Fruit fly (Drosophila melanogaster) whole organism, embryonic: ENCODE measurements around the gene CG8673.

ENCODE experiments used
- Atf3 ChIP-seq: fragments of 200-800 bp; sonication (Bioruptor generic); optimal IDR thresholded peaks from 3 replicates; lab custom pipeline; 2016; ENCODE audit warnings: missing biosample characterization, missing genetic modification characterization
- CG10267 ChIP-seq: fragments of 200-800 bp; sonication (Bioruptor generic); optimal IDR thresholded peaks from 2 replicates; lab custom pipeline; 2018; ENCODE audit warnings: missing biosample characterization, mild to moderate bottlenecking, missing genetic modification characterization, moderate library complexity
- CG11560 ChIP-seq: fragments of 200-800 bp; sonication (Bioruptor generic); IDR thresholded peaks from 3 replicates; pipeline ENCODE4 v1.3.6; 2022; ENCODE audit warnings: missing biosample characterization, missing genetic modification characterization
- CG13123 ChIP-seq: fragments of 200-800 bp; sonication (Bioruptor generic); optimal IDR thresholded peaks from 2 replicates; lab custom pipeline; 2016; ENCODE audit warnings: missing biosample characterization, missing genetic modification characterization
- CG13624 ChIP-seq: fragments of 200-800 bp; sonication (Bioruptor generic); optimal IDR thresholded peaks from 2 replicates; lab custom pipeline; 2016; ENCODE audit warnings: missing biosample characterization, missing genetic modification characterization
- CG13775 ChIP-seq: fragments of 200-800 bp; sonication (Bioruptor generic); optimal IDR thresholded peaks from 3 replicates; lab custom pipeline; 2017; ENCODE audit warnings: missing biosample characterization, mild to moderate bottlenecking, missing genetic modification characterization
- CG15073 ChIP-seq: fragments of 200-800 bp; sonication (Bioruptor generic); optimal IDR thresholded peaks from 2 replicates; lab custom pipeline; 2016; ENCODE audit warnings: missing biosample characterization, missing genetic modification characterization
- CG17328 ChIP-seq: fragments of 200-800 bp; sonication (Bioruptor generic); IDR thresholded peaks from 2 replicates; pipeline ENCODE4 v1.3.6; 2022; ENCODE audit warnings: missing biosample characterization, missing genetic modification characterization
- CG17612 ChIP-seq: fragments of 200-800 bp; sonication (Bioruptor generic); IDR thresholded peaks from 2 replicates; pipeline ENCODE4 v1.3.6; 2022; ENCODE audit warnings: missing biosample characterization, missing genetic modification characterization
- CG17912 ChIP-seq: fragments of 200-800 bp; sonication (Bioruptor generic); optimal IDR thresholded peaks from 2 replicates; lab custom pipeline; 2018; ENCODE audit warnings: missing biosample characterization, mild to moderate bottlenecking, missing genetic modification characterization
- CG18599 ChIP-seq: fragments of 200-800 bp; sonication (Bioruptor generic); optimal IDR thresholded peaks from 3 replicates; lab custom pipeline; 2017; ENCODE audit warnings: missing biosample characterization, missing genetic modification characterization, mild to moderate bottlenecking, moderate library complexity, missing genetic modification reagents
- CG2199 ChIP-seq: fragments of 200-800 bp; sonication (Bioruptor generic); IDR thresholded peaks from 3 replicates; pipeline ENCODE4 v1.3.6; 2022; ENCODE audit warnings: missing biosample characterization, missing genetic modification characterization
- CG34224 ChIP-seq: fragments of 200-800 bp; sonication (Bioruptor generic); IDR thresholded peaks from 3 replicates; pipeline ENCODE4 v1.3.6; 2022; ENCODE audit warnings: missing biosample characterization, missing genetic modification characterization; ENCODE audit not compliant: partially characterized antibody
- CG5180 ChIP-seq: fragments of 200-800 bp; sonication (Bioruptor generic); optimal IDR thresholded peaks from 3 replicates; lab custom pipeline; 2017; ENCODE audit warnings: missing biosample characterization, missing genetic modification characterization, mild to moderate bottlenecking, moderate library complexity, missing genetic modification reagents
- CG5953 ChIP-seq: fragments of 200-800 bp; sonication (Bioruptor generic); IDR thresholded peaks from 2 replicates; pipeline ENCODE4 v1.3.6; 2022; ENCODE audit warnings: missing biosample characterization, missing genetic modification characterization
- CG9437 ChIP-seq: fragments of 200-800 bp; sonication (Bioruptor generic); optimal IDR thresholded peaks from 2 replicates; lab custom pipeline; 2018; ENCODE audit warnings: missing biosample characterization, mild to moderate bottlenecking, missing genetic modification characterization
- Chrac-16 ChIP-seq: fragments of 200-800 bp; sonication (Bioruptor generic); optimal IDR thresholded peaks from 3 replicates; lab custom pipeline; 2016; ENCODE audit warnings: missing biosample characterization, missing genetic modification characterization
- Dbx ChIP-seq: fragments of 200-800 bp; sonication (Bioruptor generic); IDR thresholded peaks from 3 replicates; pipeline ENCODE4 v1.3.6; 2022; ENCODE audit warnings: missing biosample characterization, missing genetic modification characterization
- Doc2 ChIP-seq: fragments of 200-800 bp; sonication (Bioruptor generic); IDR thresholded peaks from 2 replicates; pipeline ENCODE4 v1.3.6; 2022; ENCODE audit warnings: missing biosample characterization, missing genetic modification characterization
- Fer1 ChIP-seq: fragments of 200-800 bp; sonication (Bioruptor generic); optimal IDR thresholded peaks from 2 replicates; lab custom pipeline; 2017; ENCODE audit warnings: missing biosample characterization, mild to moderate bottlenecking, missing genetic modification characterization
- Hmr ChIP-seq: fragments of 200-800 bp; sonication (Bioruptor generic); optimal IDR thresholded peaks from 3 replicates; lab custom pipeline; 2017; ENCODE audit warnings: mild to moderate bottlenecking, missing biosample characterization, missing genetic modification reagents, missing genetic modification characterization
- Jarid2 ChIP-seq: fragments of 200-800 bp; sonication (Bioruptor generic); optimal IDR thresholded peaks from 3 replicates; lab custom pipeline; 2017; ENCODE audit warnings: mild to moderate bottlenecking, missing biosample characterization, missing genetic modification reagents, missing genetic modification characterization
- Med ChIP-seq: fragments of 200-800 bp; sonication (Bioruptor generic); peaks from one replicate; lab custom pipeline; 2016; ENCODE audit warnings: missing biosample characterization, missing genetic modification characterization, mild to moderate bottlenecking, inconsistent platforms, moderate library complexity
- Oaz ChIP-seq: fragments of 200-800 bp; sonication (Bioruptor generic); IDR thresholded peaks from 2 replicates; pipeline ENCODE4 v1.3.6; 2022; ENCODE audit warnings: missing biosample characterization, missing genetic modification characterization
- Pdp1 ChIP-seq, 2 experiments: fragments of 200-800 bp; sonication (Bioruptor generic); optimal IDR thresholded peaks; 3 replicates each; lab custom pipeline; 2016; ENCODE audit warnings: missing biosample characterization in 2 of 2, missing genetic modification characterization in 2 of 2, mild to moderate bottlenecking in 1 of 2, moderate library complexity in 1 of 2
- bcd ChIP-seq: fragments of 200-800 bp; sonication (Bioruptor generic); optimal IDR thresholded peaks from 2 replicates; lab custom pipeline; 2017; ENCODE audit warnings: missing biosample characterization, mild to moderate bottlenecking, missing genetic modification characterization
- bsh ChIP-seq, 2 experiments: fragments of 200-800 bp; sonication (Bioruptor generic); optimal IDR thresholded peaks; 2 replicates each; lab custom pipeline; 2017 to 2018; ENCODE audit warnings: mild to moderate bottlenecking in 2 of 2, missing biosample characterization in 2 of 2, missing genetic modification characterization in 2 of 2, moderate library complexity in 1 of 2
- crc ChIP-seq: fragments of 200-800 bp; sonication (Bioruptor generic); optimal IDR thresholded peaks from 2 replicates; lab custom pipeline; 2016; ENCODE audit warnings: missing biosample characterization, missing genetic modification characterization
- cwo ChIP-seq: fragments of 200-800 bp; sonication (Bioruptor generic); optimal IDR thresholded peaks from 3 replicates; lab custom pipeline; 2017; ENCODE audit warnings: missing biosample characterization, missing genetic modification characterization, mild to moderate bottlenecking, moderate library complexity, missing genetic modification reagents
- danr ChIP-seq: fragments of 200-800 bp; sonication (Bioruptor generic); IDR thresholded peaks from 2 replicates; pipeline ENCODE4 v1.3.6; 2022; ENCODE audit warnings: missing biosample characterization, missing genetic modification characterization
- dmrt99B ChIP-seq: fragments of 200-800 bp; sonication (Bioruptor generic); optimal IDR thresholded peaks from 2 replicates; lab custom pipeline; 2018; ENCODE audit warnings: missing biosample characterization, mild to moderate bottlenecking, missing genetic modification characterization, moderate library complexity
- dpn ChIP-seq, 2 experiments: fragments of 200-800 bp; sonication (Bioruptor generic); optimal IDR thresholded peaks; 3 replicates each; lab custom pipeline; 2016; ENCODE audit warnings: missing biosample characterization in 2 of 2, missing genetic modification characterization in 2 of 2
- ems ChIP-seq: fragments of 200-800 bp; sonication (Bioruptor generic); optimal IDR thresholded peaks from 3 replicates; lab custom pipeline; 2016; ENCODE audit warnings: missing biosample characterization, missing genetic modification characterization
- fd102C ChIP-seq: fragments of 200-800 bp; sonication (Bioruptor generic); optimal IDR thresholded peaks from 2 replicates; lab custom pipeline; 2018; ENCODE audit warnings: missing biosample characterization, mild to moderate bottlenecking, missing genetic modification characterization, moderate library complexity
- grau ChIP-seq: fragments of 200-800 bp; optimal IDR thresholded peaks from 3 replicates; lab custom pipeline; 2019; ENCODE audit warnings: missing biosample characterization, mild to moderate bottlenecking, missing genetic modification characterization, moderate library complexity
- ham ChIP-seq: fragments of 200-800 bp; sonication (Bioruptor generic); IDR thresholded peaks from 2 replicates; pipeline ENCODE4 v1.3.6; 2022; ENCODE audit warnings: missing biosample characterization, missing genetic modification characterization
- onecut ChIP-seq: fragments of 200-800 bp; sonication (Bioruptor generic); IDR thresholded peaks from 2 replicates; pipeline ENCODE4 v1.3.6; 2022; ENCODE audit warnings: missing biosample characterization, missing genetic modification characterization
- pho ChIP-seq: fragments of 200-800 bp; sonication (Bioruptor generic); optimal IDR thresholded peaks from 2 replicates; lab custom pipeline; 2016; ENCODE audit warnings: missing biosample characterization, missing genetic modification characterization
- phol ChIP-seq: fragments of 200-800 bp; sonication (Bioruptor generic); optimal IDR thresholded peaks from 3 replicates; lab custom pipeline; 2018; ENCODE audit warnings: missing biosample characterization, mild to moderate bottlenecking, missing genetic modification characterization, moderate library complexity
- pita ChIP-seq: fragments of 200-800 bp; sonication (Bioruptor generic); optimal IDR thresholded peaks from 2 replicates; lab custom pipeline; 2017; ENCODE audit warnings: missing biosample characterization, mild to moderate bottlenecking, missing genetic modification characterization
- ro ChIP-seq: fragments of 200-800 bp; sonication (Bioruptor generic); IDR thresholded peaks from 2 replicates; pipeline ENCODE4 v1.3.6; 2022; ENCODE audit warnings: missing biosample characterization, missing genetic modification characterization
- sna ChIP-seq: fragments of 200-800 bp; sonication (Bioruptor generic); IDR thresholded peaks from 2 replicates; pipeline ENCODE4 v1.3.6; 2022; ENCODE audit warnings: missing biosample characterization, missing genetic modification characterization; ENCODE audit not compliant: partially characterized antibody
- sr ChIP-seq: fragments of 200-800 bp; sonication (Bioruptor generic); IDR thresholded peaks from 3 replicates; pipeline ENCODE4 v1.3.6; 2022; ENCODE audit warnings: missing biosample characterization, missing genetic modification characterization
- wek ChIP-seq: fragments of 200-800 bp; sonication (Bioruptor generic); optimal IDR thresholded peaks from 3 replicates; lab custom pipeline; 2018; ENCODE audit warnings: missing biosample characterization, mild to moderate bottlenecking, missing genetic modification characterization, moderate library complexity
- zfh1 ChIP-seq: fragments of 200-800 bp; sonication (Bioruptor generic); IDR thresholded peaks from 3 replicates; pipeline ENCODE4 v1.3.6; 2022; ENCODE audit warnings: missing biosample characterization, missing genetic modification characterization

CG8673 gene

DNA sequence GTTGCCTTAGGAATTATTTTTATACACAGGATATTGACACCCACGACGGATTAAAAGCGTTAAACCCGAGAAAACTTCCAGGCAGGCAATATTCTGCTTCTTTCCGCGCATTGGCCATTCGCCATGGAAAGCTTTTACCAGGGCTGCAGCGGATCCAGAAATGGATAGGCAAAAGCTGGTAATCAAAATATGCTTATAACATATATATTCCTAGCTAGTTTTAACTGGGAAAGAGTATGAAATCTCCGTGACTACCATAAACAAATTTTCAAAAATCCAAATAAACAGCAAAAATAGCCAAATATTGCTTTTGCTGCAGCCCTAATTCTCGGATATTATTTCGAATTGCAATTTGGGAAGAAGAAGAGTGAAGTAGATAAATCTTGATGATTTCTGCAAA is 35.4 kb downstream of the CG8673 start, which contains the start of the genes PAPLA1 and Rbsn-5 (continued):
- TF ChIP-seq CG9437 (GFP tag; lab: Kevin White, UChicago) (peak; percentile 80), bsh (GFP tag; optimal IDR thresholded peaks at IDR 0.05; lab: Kevin White, UChicago) (peak; percentile 82 to 95), CG5953 (peak; percentile 85), ems (GFP tag; lab: Kevin White, UChicago) (peak; percentile 95), CG10267 (tag; lab: Kevin White, UChicago) (peak; percentile 84), danr (GFP tag; lab: Robert Waterston, UW) (peak; percentile 84), CG5180 (GFP tag; lab: Kevin White, UChicago) (peak; percentile 55), ham (GFP tag; lab: Robert Waterston, UW) (peak; percentile 87), CG17328 (peak; percentile 89), dpn (GFP tag; optimal IDR thresholded peaks at IDR 0.05; lab: Kevin White, UChicago) (peak; percentile 97), dmrt99B (peak; percentile 91), Fer1 (GFP tag; lab: Kevin White, UChicago) (peak; percentile 93), CG34224 (GFP tag; lab: Robert Waterston, UW) (no peak), CG13624 (GFP tag; lab: Kevin White, UChicago) (peak; percentile 96), pita (GFP tag; lab: Kevin White, UChicago) (no peak), CG17912 (GFP tag; lab: Kevin White, UChicago) (peak; percentile 78), cwo (GFP tag; lab: Kevin White, UChicago) (peak; percentile 80), sna (no peak), sr (GFP tag; lab: Robert Waterston, UW) (peak; percentile 26; the same call in 1 of the 3 replicates), bcd (GFP tag; lab: Kevin White, UChicago) (peak; percentile 96), Dbx (peak; percentile 92), pho (GFP tag; lab: Kevin White, UChicago) (peak; percentile 96), CG13123 (GFP tag; lab: Kevin White, UChicago) (peak; percentile 91), CG15073 (GFP tag; lab: Kevin White, UChicago) (peak; percentile 49), Hmr (GFP tag; lab: Kevin White, UChicago) (peak; percentile 93), CG17612 (GFP tag; lab: Robert Waterston, UW) (peak; percentile 88), grau (tag; lab: Kevin White, UChicago) (peak; percentile 91), Oaz (GFP tag; lab: Robert Waterston, UW) (peak; percentile 81), ro (GFP tag; lab: Robert Waterston, UW) (peak; percentile 71), CG11560 (tag; lab: Robert Waterston, UW) (peak; percentile 79; the same call in 2 of the 3 replicates), zfh1 (GFP tag; lab: Robert Waterston, UW) (peak; percentile 93), Chrac-16 (GFP tag; lab: Kevin White, UChicago) (peak; percentile 94), Med (GFP tag; lab: Kevin White, UChicago) (peak; percentile 99), Jarid2 (GFP tag; lab: Kevin White, UChicago) (peak; percentile 63), phol (peak; percentile 95), CG2199 (GFP tag; lab: Robert Waterston, UW) (0 out of 3 replicates have a peak, but pooled peaks have one; percentile 22), CG18599 (GFP tag; lab: Kevin White, UChicago) (peak; percentile 94), crc (GFP tag; lab: Kevin White, UChicago) (peak; percentile 92), wek (GFP tag; lab: Kevin White, UChicago) (peak; percentile 66), CG13775 (peak; percentile 92), Atf3 (GFP tag; lab: Kevin White, UChicago) (peak; percentile 94), Doc2 (GFP tag; lab: Robert Waterston, UW) (0 out of 2 replicates have a peak, but pooled peaks have one; percentile 59), onecut (GFP tag; lab: Robert Waterston, UW) (peak; percentile 74), fd102C (GFP tag; lab: Kevin White, UChicago) (no peak), Pdp1 (GFP tag; optimal IDR thresholded peaks at IDR 0.05; lab: Kevin White, UChicago) (peak; percentile 93 to 97)
- TF ChIP-seq, all 482 proteins: peak for 429
